Fruit fly (Drosophila melanogaster) Kc167 (cell line): ENCODE measurements around the gene Dscam4.

Source experiments
- Myc ChIP-seq: fragments of >200 bp; optimal IDR thresholded peaks from 2 replicates; lab custom pipeline; 2017; ENCODE audit warnings: missing external identifiers
- Sin3A ChIP-seq: fragments of >200 bp; optimal IDR thresholded peaks from 2 replicates; lab custom pipeline; 2018; ENCODE audit warnings: missing external identifiers
- h ChIP-seq: fragments of >200 bp; optimal IDR thresholded peaks from 3 replicates; lab custom pipeline; 2018; ENCODE audit warnings: missing external identifiers
- insv ChIP-seq: fragments of >200 bp; optimal IDR thresholded peaks from 3 replicates; lab custom pipeline; 2018; ENCODE audit warnings: missing external identifiers
- psq ChIP-seq: fragments of >200 bp; optimal IDR thresholded peaks from 2 replicates; lab custom pipeline; 2017; ENCODE audit warnings: missing external identifiers
- ttk ChIP-seq: sonication (Bioruptor generic); optimal IDR thresholded peaks from 2 replicates; lab custom pipeline; 2017; ENCODE audit warnings: missing external identifiers

DNA sequence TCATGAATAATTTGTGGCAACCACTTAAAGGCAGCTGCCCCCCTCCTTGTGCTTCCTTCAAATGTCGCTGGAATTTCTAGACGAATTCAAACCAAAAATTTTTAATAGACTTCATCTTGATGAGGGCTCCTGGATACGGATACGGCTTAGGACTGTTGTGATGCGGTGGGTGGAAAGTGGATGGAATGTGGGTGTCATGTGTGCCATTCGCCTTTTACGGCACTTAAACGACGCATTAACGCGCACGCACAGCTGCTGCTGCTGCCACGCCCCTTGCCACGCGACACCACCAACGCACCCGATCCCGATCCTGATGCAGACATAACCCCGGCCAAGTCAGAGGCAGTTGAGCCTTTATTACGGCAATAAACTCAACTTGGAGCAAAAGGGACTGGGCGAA lies 18.8 kb upstream of the Dscam4 start:
- no peak for TF ChIP-seq Myc (lab: Kevin White, UChicago)
- no peak for TF ChIP-seq Sin3A (lab: Kevin White, UChicago)
- no peak for TF ChIP-seq insv (lab: Kevin White, UChicago)
- TF ChIP-seq psq = no peak
- no peak for TF ChIP-seq ttk
- TF ChIP-seq h = no peak
